Fruit fly (Drosophila melanogaster) S2 (cell line): ENCODE measurements around the gene Fum3.

Experiments
- CG8478 ChIP-seq: fragments of >200 bp; optimal IDR thresholded peaks from 2 replicates; lab custom pipeline; 2018
- CTCF ChIP-seq, 2 experiments: fragments of >200 bp; optimal IDR thresholded peaks; 2 replicates each; lab custom pipeline; 2018

Fum3 gene

dm6 chr3L:11422338-11422802 is 43.3 kb downstream of the Fum3 start:
- TF ChIP-seq CTCF (optimal IDR thresholded peaks at IDR 0.05; lab: Kevin White, UChicago) (no peak), CG8478 (lab: Kevin White, UChicago) (no peak)

DNA sequence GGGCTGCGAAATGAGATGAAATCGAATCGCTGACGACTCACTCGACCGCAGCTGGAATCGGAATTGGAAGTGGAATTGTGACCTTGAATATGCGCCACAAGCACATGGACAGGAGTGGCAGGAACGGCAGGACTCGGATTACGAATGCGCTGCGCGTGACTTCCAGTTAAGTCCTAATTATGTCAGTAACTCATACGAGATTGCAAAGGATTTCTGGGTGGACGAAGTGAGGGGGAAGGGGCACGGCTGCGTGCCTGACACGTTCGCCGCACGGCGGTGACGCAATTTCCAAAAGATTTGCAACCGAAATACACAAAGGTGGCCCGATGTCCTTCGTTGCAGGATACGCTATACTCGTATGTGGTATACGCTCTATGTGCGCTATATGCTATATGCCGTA is 43.8 kb downstream of the Fum3 start:
- no peak for TF ChIP-seq CG8478 (lab: Kevin White, UChicago)
- no peak for TF ChIP-seq CTCF (optimal IDR thresholded peaks at IDR 0.05; lab: Kevin White, UChicago)

DNA sequence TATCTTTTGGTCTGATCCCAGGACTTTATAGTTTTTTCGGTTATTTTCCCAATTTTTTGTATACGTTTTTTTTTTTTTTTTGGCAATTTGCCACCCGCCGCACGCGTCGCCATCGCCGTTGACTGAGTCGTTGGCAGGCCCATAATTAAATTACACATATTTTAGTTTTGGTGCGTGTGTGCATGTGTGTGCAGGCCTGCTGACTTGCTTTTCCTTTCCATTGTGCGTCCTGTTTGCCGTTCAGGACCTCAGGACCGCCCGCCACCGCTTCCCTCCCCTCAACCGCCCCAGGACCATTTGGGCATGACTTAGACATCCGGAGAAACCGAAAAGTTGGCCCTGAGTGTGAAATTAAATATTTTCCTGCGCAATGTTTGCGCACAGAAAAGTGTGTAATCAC is 44.7 kb downstream of the Fum3 start:
- no peak for TF ChIP-seq CTCF (optimal IDR thresholded peaks at IDR 0.05; lab: Kevin White, UChicago)

- no peak for TF ChIP-seq CTCF (optimal IDR thresholded peaks at IDR 0.05; lab: Kevin White, UChicago)
- no peak for TF ChIP-seq CG8478 (lab: Kevin White, UChicago)
Observed at dm6 chr3L:11419344-11419743, 46.3 kb downstream of the Fum3 start.

dm6 chr3L:11418041-11418674 is 47.5 kb downstream of the Fum3 start:
- TF ChIP-seq CTCF (optimal IDR thresholded peaks at IDR 0.05; lab: Kevin White, UChicago) (no peak), CG8478 (lab: Kevin White, UChicago) (no peak)

DNA sequence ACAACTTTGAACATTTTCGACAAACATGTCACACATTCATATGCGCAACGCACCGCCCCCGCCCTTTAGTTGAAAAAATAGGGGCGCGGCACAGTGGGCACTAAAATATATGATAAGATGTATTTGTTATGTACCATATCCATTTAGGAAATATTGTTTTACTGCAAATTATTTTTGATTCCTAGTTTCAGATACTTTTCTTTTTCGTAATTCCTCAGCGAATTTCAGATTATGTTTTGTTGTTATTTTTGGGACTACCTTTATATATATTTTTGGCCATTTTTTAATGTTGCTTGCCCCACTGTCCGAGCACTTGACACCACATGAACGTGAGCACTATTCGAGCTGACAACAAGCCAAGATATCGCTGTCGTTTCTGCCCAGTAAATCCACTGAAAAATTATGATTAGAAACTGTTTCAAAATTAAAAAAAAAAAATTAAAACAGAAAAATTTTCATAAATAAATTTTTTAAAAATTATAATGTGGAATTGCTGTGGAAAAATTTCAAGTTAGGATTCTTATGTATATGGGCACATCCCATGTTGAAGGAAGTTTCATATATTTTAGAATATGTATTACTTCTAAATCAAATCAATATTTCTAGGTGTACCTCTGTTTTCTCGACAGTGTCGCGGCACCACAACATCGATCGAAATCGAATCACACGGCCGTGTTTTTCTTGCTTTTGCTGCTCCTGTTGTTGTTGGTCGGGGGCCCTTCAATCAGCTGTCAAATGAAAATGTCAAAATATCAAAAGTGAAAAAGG is 48.2 kb downstream of the Fum3 start:
- TF ChIP-seq CTCF (optimal IDR thresholded peaks at IDR 0.05; lab: Kevin White, UChicago): no peak
- TF ChIP-seq CG8478 (lab: Kevin White, UChicago): no peak

dm6 chr3L:11416495-11417272 is 49.0 kb downstream of the Fum3 start:
- TF ChIP-seq CTCF (optimal IDR thresholded peaks at IDR 0.05; lab: Kevin White, UChicago): no peak
- no peak for TF ChIP-seq CG8478 (lab: Kevin White, UChicago)

dm6 chr3L:11415382-11415781 is 50.3 kb downstream of the Fum3 start:
- TF ChIP-seq CTCF (optimal IDR thresholded peaks at IDR 0.05; lab: Kevin White, UChicago) (no peak), CG8478 (lab: Kevin White, UChicago) (no peak)

dm6 chr3L:11414453-11414852 is 51.2 kb downstream of the Fum3 start:
- TF ChIP-seq CG8478 (lab: Kevin White, UChicago) (no peak), CTCF (optimal IDR thresholded peaks at IDR 0.05; lab: Kevin White, UChicago) (no peak)

DNA sequence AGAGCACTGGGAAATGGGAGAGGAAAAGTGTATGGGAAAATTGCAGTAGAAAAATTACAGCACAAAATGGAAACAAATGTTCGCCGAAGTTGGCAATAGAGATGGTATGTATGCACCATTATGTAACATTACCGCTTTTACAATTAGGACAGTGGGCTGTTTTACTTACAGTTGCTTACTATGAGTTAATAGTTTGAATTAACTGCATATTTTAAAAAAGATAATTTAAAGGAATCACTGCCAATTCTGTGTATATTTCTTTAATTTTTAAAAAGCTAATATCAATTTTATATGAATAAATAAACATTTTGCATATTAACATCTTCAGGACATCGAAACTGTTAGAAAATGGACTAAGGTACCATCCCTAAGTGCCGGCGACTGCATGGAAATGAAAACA is 52.0 kb downstream of the Fum3 start:
- TF ChIP-seq CTCF (optimal IDR thresholded peaks at IDR 0.05; lab: Kevin White, UChicago) (no peak), CG8478 (lab: Kevin White, UChicago) (no peak)
